Fruit fly (Drosophila melanogaster) whole organism, prepupa: Measurements from ENCODE around the gene eIF4E4.

Experiments
- CG10669 ChIP-seq: fragments of 200-800 bp; sonication (Bioruptor generic); optimal IDR thresholded peaks from 3 replicates; lab custom pipeline; 2018; ENCODE audit warnings: missing biosample characterization, mild to moderate bottlenecking, missing genetic modification characterization, moderate library complexity
- CG11294 ChIP-seq: fragments of 200-800 bp; sonication (Bioruptor generic); IDR thresholded peaks from 2 replicates; pipeline ENCODE4 v1.3.6; 2022; ENCODE audit warnings: missing biosample characterization, missing genetic modification characterization
- CG15336 ChIP-seq: fragments of 200-800 bp; sonication (Bioruptor generic); IDR thresholded peaks from 2 replicates; pipeline ENCODE4 v1.3.6; 2022; ENCODE audit warnings: missing biosample characterization, missing genetic modification characterization
- CG1621 ChIP-seq: fragments of 200-800 bp; sonication (Bioruptor generic); optimal IDR thresholded peaks from 3 replicates; lab custom pipeline; 2018; ENCODE audit warnings: missing biosample characterization, mild to moderate bottlenecking, missing genetic modification characterization
- CG16779 ChIP-seq: fragments of 200-800 bp; sonication (Bioruptor generic); optimal IDR thresholded peaks from 3 replicates; lab custom pipeline; 2017; ENCODE audit warnings: missing biosample characterization, mild to moderate bottlenecking, missing genetic modification characterization
- CG31627 ChIP-seq: fragments of 200-800 bp; sonication (Bioruptor generic); optimal IDR thresholded peaks from 3 replicates; lab custom pipeline; 2016; ENCODE audit warnings: missing biosample characterization, missing genetic modification characterization
- CG32006 ChIP-seq: fragments of 200-800 bp; sonication (Bioruptor generic); optimal IDR thresholded peaks from 3 replicates; lab custom pipeline; 2017; ENCODE audit warnings: missing biosample characterization, mild to moderate bottlenecking, missing genetic modification characterization
- CG3919 ChIP-seq: fragments of 200-800 bp; sonication (Bioruptor generic); optimal IDR thresholded peaks from 3 replicates; lab custom pipeline; 2016; ENCODE audit warnings: missing biosample characterization, missing genetic modification characterization
- CG4318 ChIP-seq: fragments of 200-800 bp; sonication (Bioruptor generic); optimal IDR thresholded peaks from 3 replicates; lab custom pipeline; 2017; ENCODE audit warnings: missing biosample characterization, mild to moderate bottlenecking, missing genetic modification characterization
- CG6163 ChIP-seq: fragments of 200-800 bp; sonication (Bioruptor generic); IDR thresholded peaks from 3 replicates; pipeline ENCODE4 v1.3.6; 2022; ENCODE audit warnings: missing biosample characterization, missing genetic modification characterization
- CG6276 ChIP-seq: fragments of 200-800 bp; sonication (Bioruptor generic); optimal IDR thresholded peaks from 2 replicates; lab custom pipeline; 2017; ENCODE audit warnings: missing biosample characterization, mild to moderate bottlenecking, missing genetic modification characterization
- CG6792 ChIP-seq: fragments of 200-800 bp; sonication (Bioruptor generic); optimal IDR thresholded peaks from 3 replicates; lab custom pipeline; 2016; ENCODE audit warnings: missing biosample characterization, missing genetic modification characterization
- CG6808 ChIP-seq: fragments of 200-800 bp; sonication (Bioruptor generic); optimal IDR thresholded peaks from 3 replicates; lab custom pipeline; 2017; ENCODE audit warnings: missing biosample characterization, missing genetic modification characterization, mild to moderate bottlenecking, moderate library complexity, missing genetic modification reagents
- CG6854 ChIP-seq: fragments of 200-800 bp; sonication (Bioruptor generic); optimal IDR thresholded peaks from 2 replicates; lab custom pipeline; 2017; ENCODE audit warnings: missing biosample characterization, mild to moderate bottlenecking, missing genetic modification characterization
- CG7368 ChIP-seq: fragments of 200-800 bp; sonication (Bioruptor generic); optimal IDR thresholded peaks from 3 replicates; lab custom pipeline; 2016; ENCODE audit warnings: missing biosample characterization, missing genetic modification characterization
- CG8119 ChIP-seq: fragments of 200-800 bp; sonication (Bioruptor generic); IDR thresholded peaks from 3 replicates; pipeline ENCODE4 v1.3.6; 2022; ENCODE audit warnings: missing biosample characterization, missing genetic modification characterization
- CG9139 ChIP-seq: fragments of 200-800 bp; sonication (Bioruptor generic); optimal IDR thresholded peaks from 3 replicates; lab custom pipeline; 2017; ENCODE audit warnings: missing biosample characterization, mild to moderate bottlenecking, missing genetic modification characterization
- Eip75B ChIP-seq: fragments of 200-800 bp; sonication (Bioruptor generic); optimal IDR thresholded peaks from 3 replicates; lab custom pipeline; 2016; ENCODE audit warnings: missing biosample characterization, missing genetic modification characterization
- Eip78C ChIP-seq: fragments of 200-800 bp; sonication (Bioruptor generic); peaks from one replicate; lab custom pipeline; 2016; ENCODE audit warnings: missing biosample characterization, missing genetic modification characterization
- Ets21C ChIP-seq: fragments of 200-800 bp; sonication (Bioruptor generic); optimal IDR thresholded peaks from 3 replicates; lab custom pipeline; 2016; ENCODE audit warnings: missing biosample characterization, missing genetic modification characterization
- Gug ChIP-seq: fragments of 200-800 bp; sonication (Bioruptor generic); IDR thresholded peaks from 2 replicates; pipeline ENCODE4 v1.3.6; 2022; ENCODE audit warnings: missing biosample characterization, missing genetic modification characterization
- Hr38 ChIP-seq: sonication (Bioruptor generic); optimal IDR thresholded peaks from 2 replicates; lab custom pipeline; 2016; ENCODE audit warnings: missing biosample characterization, missing genetic modification characterization
- Hr4 ChIP-seq: fragments of 200-800 bp; sonication (Bioruptor generic); optimal IDR thresholded peaks from 3 replicates; lab custom pipeline; 2016; ENCODE audit warnings: missing biosample characterization, missing genetic modification characterization
- Lpt ChIP-seq: fragments of 200-800 bp; sonication (Bioruptor generic); optimal IDR thresholded peaks from 3 replicates; lab custom pipeline; 2016; ENCODE audit warnings: missing biosample characterization, missing genetic modification characterization
- OdsH ChIP-seq: fragments of 200-800 bp; sonication (Bioruptor generic); optimal IDR thresholded peaks from 3 replicates; lab custom pipeline; 2016; ENCODE audit warnings: missing biosample characterization, missing genetic modification characterization
- Smox ChIP-seq: fragments of 200-800 bp; sonication (Bioruptor generic); optimal IDR thresholded peaks from 3 replicates; lab custom pipeline; 2016; ENCODE audit warnings: missing biosample characterization, missing genetic modification characterization
- Sox102F ChIP-seq: fragments of 200-800 bp; sonication (Bioruptor generic); optimal IDR thresholded peaks from 2 replicates; lab custom pipeline; 2016; ENCODE audit warnings: missing biosample characterization, mild to moderate bottlenecking, missing genetic modification characterization
- Sox14 ChIP-seq: fragments of 200-800 bp; sonication (Bioruptor generic); optimal IDR thresholded peaks from 3 replicates; lab custom pipeline; 2016; ENCODE audit warnings: missing biosample characterization, missing genetic modification characterization
- achi ChIP-seq: fragments of 200-800 bp; sonication (Bioruptor generic); optimal IDR thresholded peaks from 3 replicates; lab custom pipeline; 2016; ENCODE audit warnings: missing biosample characterization, missing genetic modification characterization
- cyc ChIP-seq: fragments of 200-800 bp; sonication (Bioruptor generic); optimal IDR thresholded peaks from 3 replicates; lab custom pipeline; 2016; ENCODE audit warnings: missing biosample characterization, missing genetic modification characterization
- dac ChIP-seq: fragments of 200-800 bp; sonication (Bioruptor generic); optimal IDR thresholded peaks from 2 replicates; lab custom pipeline; 2017; ENCODE audit warnings: missing biosample characterization, mild to moderate bottlenecking, missing genetic modification characterization
- dsx ChIP-seq: fragments of 200-800 bp; optimal IDR thresholded peaks from 3 replicates; lab custom pipeline; 2019; ENCODE audit warnings: missing biosample characterization, mild to moderate bottlenecking, missing genetic modification characterization, moderate library complexity; ENCODE audit not compliant: poor library complexity, severe bottlenecking
- eg ChIP-seq: fragments of 200-800 bp; sonication (Bioruptor generic); IDR thresholded peaks from 3 replicates; pipeline ENCODE4 v1.3.6; 2022; ENCODE audit warnings: missing biosample characterization, missing genetic modification characterization
- fkh ChIP-seq: fragments of 200-800 bp; sonication (Bioruptor generic); optimal IDR thresholded peaks from 3 replicates; lab custom pipeline; 2017; ENCODE audit warnings: missing biosample characterization, mild to moderate bottlenecking, missing genetic modification characterization, moderate library complexity
- lz ChIP-seq: fragments of 200-800 bp; sonication (Bioruptor generic); optimal IDR thresholded peaks from 3 replicates; lab custom pipeline; 2016; ENCODE audit warnings: missing biosample characterization, missing genetic modification characterization
- net ChIP-seq: fragments of 200-800 bp; sonication (Bioruptor generic); optimal IDR thresholded peaks from 3 replicates; lab custom pipeline; 2016; ENCODE audit warnings: missing biosample characterization, missing genetic modification characterization
- salr ChIP-seq, 2 experiments: fragments of 200-800 bp; sonication (Bioruptor generic); optimal IDR thresholded peaks; 3 replicates each; lab custom pipeline; 2016 to 2018; ENCODE audit warnings: missing biosample characterization in 2 of 2, missing genetic modification characterization in 2 of 2, mild to moderate bottlenecking in 1 of 2
- ss ChIP-seq, 2 experiments: fragments of 200-800 bp; sonication (Bioruptor generic); optimal IDR thresholded peaks; 2 replicates in 1 of 2; 3 replicates in 1 of 2; lab custom pipeline; 2017 to 2018; ENCODE audit warnings: mild to moderate bottlenecking in 2 of 2, missing biosample characterization in 2 of 2, missing genetic modification characterization in 2 of 2, moderate library complexity in 1 of 2
- svp ChIP-seq: fragments of 200-800 bp; sonication (Bioruptor generic); peaks from one replicate; lab custom pipeline; 2016; ENCODE audit warnings: missing biosample characterization, missing genetic modification characterization
- vri ChIP-seq: fragments of 200-800 bp; sonication (Bioruptor generic); optimal IDR thresholded peaks from 3 replicates; lab custom pipeline; 2016; ENCODE audit warnings: missing biosample characterization, mild to moderate bottlenecking, missing genetic modification characterization

Gene eIF4E4

DNA sequence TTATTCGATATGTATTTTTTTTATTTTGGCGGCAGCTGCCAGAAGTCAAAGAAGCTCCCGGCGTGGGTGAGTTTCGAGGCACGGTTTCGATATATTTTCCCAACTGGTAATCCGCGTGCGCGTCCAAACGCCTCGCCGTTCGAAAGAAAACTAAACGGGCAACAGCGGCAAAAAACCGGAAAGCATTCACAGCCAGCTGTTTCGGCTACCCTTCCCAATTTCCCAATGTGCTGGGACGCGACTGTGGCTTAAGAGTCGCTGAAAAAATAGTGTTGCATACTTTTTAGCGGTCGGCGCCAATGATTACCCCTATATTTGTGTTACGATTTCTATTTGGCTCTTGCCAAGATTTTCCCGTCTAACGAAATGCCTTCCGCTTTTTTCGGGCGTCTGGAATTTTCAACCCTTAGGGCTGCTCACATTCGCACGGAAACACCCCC is 37.9 kb upstream of the eIF4E4 start, which contains the start of gene SP1173:
Gene SP1173, minus strand, starts transcription at position 154 of the 440 bp plus-strand sequence.
- peak; percentile 0 for TF ChIP-seq achi (GFP tag; lab: Kevin White, UChicago)
- TF ChIP-seq CG6163 (GFP tag; lab: Robert Waterston, UW): peak; percentile 68; the same call in 1 of the 3 replicates
- no peak for TF ChIP-seq CG11294 (GFP tag; lab: Robert Waterston, UW)
- peak; percentile 1 for TF ChIP-seq CG9139 (GFP tag; lab: Kevin White, UChicago)
- peak; percentile 59; the same call in 2 of the 3 replicates for TF ChIP-seq eg (GFP tag; lab: Robert Waterston, UW)
- peak; percentile 60 for TF ChIP-seq CG15336
- peak; percentile 71 for TF ChIP-seq CG1621 (tag; lab: Kevin White, UChicago)
- peak; percentile 51 for TF ChIP-seq Eip78C (GFP tag; lab: Kevin White, UChicago)
- peak; percentile 20 for TF ChIP-seq Lpt (GFP tag; lab: Kevin White, UChicago)
- no peak for TF ChIP-seq Hr4 (GFP tag; lab: Kevin White, UChicago)
- no peak for TF ChIP-seq Sox14 (GFP tag; lab: Kevin White, UChicago)
- TF ChIP-seq ss (GFP tag; optimal IDR thresholded peaks at IDR 0.05; lab: Kevin White, UChicago): peak in 1 of 2 experiments; percentile 3
- TF ChIP-seq net (GFP tag; lab: Kevin White, UChicago): peak; percentile 67
- TF ChIP-seq CG6792 (GFP tag; lab: Kevin White, UChicago): no peak
- no peak for TF ChIP-seq Hr38
- TF ChIP-seq CG7368: no peak
- no peak for TF ChIP-seq dsx (GFP tag; lab: Kevin White, UChicago)
- no peak for TF ChIP-seq CG6808
- peak; percentile 64 for TF ChIP-seq CG6854 (GFP tag; lab: Kevin White, UChicago)
- TF ChIP-seq CG3919 (GFP tag; lab: Kevin White, UChicago): peak; percentile 53
- peak; percentile 2 for TF ChIP-seq CG6276 (GFP tag; lab: Kevin White, UChicago)

DNA sequence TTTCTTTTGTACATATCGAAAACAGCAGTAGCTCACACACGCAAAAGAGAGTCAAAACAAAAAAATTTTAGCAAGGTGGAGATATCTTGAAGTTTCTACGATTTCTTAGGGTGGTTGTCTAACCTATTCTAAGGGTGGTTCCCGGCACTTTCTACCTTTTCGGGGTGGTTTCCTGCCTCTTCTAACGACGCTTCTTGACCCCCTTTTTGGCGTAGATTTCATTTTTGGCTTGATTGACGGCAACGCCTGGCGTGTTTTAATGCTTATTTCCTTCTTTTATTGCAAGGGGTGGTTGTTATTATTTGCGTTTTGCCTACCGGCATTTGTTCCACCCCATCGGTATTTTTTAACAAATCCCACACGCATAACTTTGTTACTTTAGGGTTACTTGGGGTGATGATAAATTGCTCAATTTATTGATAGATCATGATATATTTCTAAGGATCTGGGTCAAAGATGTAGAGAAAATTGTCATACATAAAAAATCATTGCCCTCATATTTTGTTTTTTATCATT is 35.6 kb upstream of the eIF4E4 start:
- TF ChIP-seq CG32006 (GFP tag; lab: Kevin White, UChicago) (no peak), Sox102F (GFP tag; lab: Kevin White, UChicago) (no peak), lz (GFP tag; lab: Kevin White, UChicago) (no peak), ss (GFP tag; optimal IDR thresholded peaks at IDR 0.05; lab: Kevin White, UChicago) (no peak), achi (GFP tag; lab: Kevin White, UChicago) (no peak), CG16779 (tag; lab: Kevin White, UChicago) (no peak), Eip75B (GFP tag; lab: Kevin White, UChicago) (no peak), CG4318 (GFP tag; lab: Kevin White, UChicago) (no peak), Smox (GFP tag; lab: Kevin White, UChicago) (no peak), cyc (GFP tag; lab: Kevin White, UChicago) (no peak), CG31627 (GFP tag; lab: Kevin White, UChicago) (no peak)

DNA sequence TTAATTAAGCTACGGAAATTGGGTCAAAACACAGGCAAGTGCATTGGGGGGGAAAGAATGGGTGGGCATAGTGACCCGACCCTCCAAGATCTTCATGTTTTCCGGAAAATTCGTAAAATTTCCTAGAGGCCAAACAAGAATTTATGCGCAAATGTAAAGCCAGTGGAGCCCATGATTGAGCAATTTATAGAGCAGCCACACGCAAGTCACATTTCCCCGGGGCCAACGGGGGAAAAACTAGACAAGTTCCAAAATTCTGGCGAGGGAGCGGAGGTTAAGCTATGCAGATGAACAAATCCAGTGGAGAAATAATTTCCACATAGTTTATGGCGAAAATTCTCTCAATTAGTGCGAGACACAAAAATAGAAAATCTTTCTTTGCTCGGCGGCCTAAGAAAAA is 31.9 kb upstream of the eIF4E4 start:
- TF ChIP-seq vri (GFP tag; lab: Kevin White, UChicago): no peak
- TF ChIP-seq svp (GFP tag; lab: Kevin White, UChicago): no peak
- TF ChIP-seq CG7368: no peak
- no peak for TF ChIP-seq CG6808
- no peak for TF ChIP-seq Lpt (GFP tag; lab: Kevin White, UChicago)
- no peak for TF ChIP-seq CG10669

DNA sequence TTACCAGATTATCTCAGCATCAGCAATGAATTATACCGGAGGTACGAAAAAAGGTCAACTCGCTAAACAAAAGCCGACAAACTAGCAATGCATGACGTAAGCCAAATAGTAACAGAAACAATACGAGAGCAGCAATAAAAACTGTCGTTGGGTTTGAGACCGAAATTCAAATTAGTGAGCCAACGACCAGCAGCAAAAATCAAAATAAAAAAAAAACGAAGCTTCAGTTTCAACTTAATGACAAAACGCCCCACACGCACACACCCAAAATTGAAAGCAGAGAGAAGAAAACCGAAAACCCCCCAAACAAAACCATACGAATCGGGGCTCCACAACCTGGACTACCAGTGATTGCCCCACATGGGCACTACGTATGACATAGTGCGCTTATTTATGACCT is 28.7 kb upstream of the eIF4E4 start:
- TF ChIP-seq CG8119 (GFP tag; lab: Robert Waterston, UW) (no peak), Hr4 (GFP tag; lab: Kevin White, UChicago) (no peak), Gug (GFP tag; lab: Robert Waterston, UW) (no peak), CG16779 (tag; lab: Kevin White, UChicago) (no peak), salr (GFP tag; optimal IDR thresholded peaks at IDR 0.05; lab: Kevin White, UChicago) (no peak), fkh (GFP tag; lab: Kevin White, UChicago) (no peak), eg (GFP tag; lab: Robert Waterston, UW) (no peak), CG6163 (GFP tag; lab: Robert Waterston, UW) (no peak), net (GFP tag; lab: Kevin White, UChicago) (no peak), dac (GFP tag; lab: Kevin White, UChicago) (no peak), OdsH (no peak), Ets21C (GFP tag; lab: Kevin White, UChicago) (no peak)
